Fruit fly (Drosophila melanogaster): ENCODE measurements around the gene CG13877.
A peak's percentile ranks its signal among the peaks of the same experiment; 100 is the strongest.

CG13877 gene

dm6 chr3L:199754-200596 lies 17.9 kb upstream of the CG13877 start, which contains the start of the genes rno and mri (continued):
- no peak for TF ChIP-seq CG17912 (GFP tag; optimal IDR thresholded peaks at IDR 0.05)
- TF ChIP-seq Fer3 (tag; optimal IDR thresholded peaks at IDR 0.05), result peak; percentile 75
- no peak for TF ChIP-seq pros (GFP tag; optimal IDR thresholded peaks at IDR 0.05)
- TF ChIP-seq zfh2 (GFP tag; optimal IDR thresholded peaks at IDR 0.05), result peak; percentile 61
- peak; percentile 92 for TF ChIP-seq CG6791 (GFP tag; IDR thresholded peaks at IDR 0.05; ENCODE audit: partially characterized antibody)
- TF ChIP-seq sisA (GFP tag; IDR thresholded peaks at IDR 0.05), result peak; percentile 64; the same call in 1 of the 2 replicates
- peak; percentile 44 for TF ChIP-seq CG18619 (GFP tag; optimal IDR thresholded peaks at IDR 0.05)
- no peak for TF ChIP-seq grn (GFP tag; optimal IDR thresholded peaks at IDR 0.05)
- peak; percentile 14 for TF ChIP-seq CG6813 (GFP tag; optimal IDR thresholded peaks at IDR 0.05)
- peak; percentile 71 for TF ChIP-seq CG15601 (tag; optimal IDR thresholded peaks at IDR 0.05)
- TF ChIP-seq Dfd (GFP tag; optimal IDR thresholded peaks at IDR 0.05), result no peak
- peak; percentile 54; the same call in 1 of the 3 replicates for TF ChIP-seq gce (GFP tag; IDR thresholded peaks at IDR 0.05)
- TF ChIP-seq crc (GFP tag; optimal IDR thresholded peaks at IDR 0.05), result no peak
- peak; percentile 43 for TF ChIP-seq CG15514 (GFP tag; optimal IDR thresholded peaks at IDR 0.05)
- peak; percentile 58 for TF ChIP-seq tin (GFP tag; optimal IDR thresholded peaks at IDR 0.05)
- peak; percentile 71 for TF ChIP-seq CG15696 (tag; optimal IDR thresholded peaks at IDR 0.05)
- no peak for TF ChIP-seq gcm2 (GFP tag; optimal IDR thresholded peaks at IDR 0.05)
- TF ChIP-seq chinmo (GFP tag; IDR thresholded peaks at IDR 0.05; ENCODE audit: partially characterized antibody), result peak; percentile 85; the same call in 2 of the 4 replicates
- TF ChIP-seq Mes4 (GFP tag; optimal IDR thresholded peaks at IDR 0.05), result no peak
- peak; percentile 37 for TF ChIP-seq run (tag; optimal IDR thresholded peaks at IDR 0.05)
- TF ChIP-seq Hr3 (GFP tag; optimal IDR thresholded peaks at IDR 0.05), result peak; percentile 80
- peak; percentile 77 for TF ChIP-seq grau (tag; optimal IDR thresholded peaks at IDR 0.05)
- peak; percentile 68 for TF ChIP-seq CG2678 (tag; optimal IDR thresholded peaks at IDR 0.05)
- no peak for TF ChIP-seq danr (GFP tag; IDR thresholded peaks at IDR 0.05)
- TF ChIP-seq sd (tag; optimal IDR thresholded peaks at IDR 0.05), result peak; percentile 30
- peak; percentile 81 for TF ChIP-seq dysf (GFP tag; IDR thresholded peaks at IDR 0.05)
- TF ChIP-seq Stat92E (GFP tag; optimal IDR thresholded peaks at IDR 0.05), result no peak
- peak; percentile 93 for TF ChIP-seq MESR4 (GFP tag; optimal IDR thresholded peaks at IDR 0.05)
- TF ChIP-seq HLHmδ (GFP tag; optimal IDR thresholded peaks at IDR 0.05), result no peak
- TF ChIP-seq sens-2 (GFP tag; IDR thresholded peaks at IDR 0.05), result peak; percentile 35; the same call in 1 of the 2 replicates
- no peak for TF ChIP-seq z (GFP tag; IDR thresholded peaks at IDR 0.05)
- peak; percentile 67 for TF ChIP-seq CG2120 (GFP tag; optimal IDR thresholded peaks at IDR 0.05)
- no peak for TF ChIP-seq bigmax (GFP tag; optimal IDR thresholded peaks at IDR 0.05)
- no peak for TF ChIP-seq repo (GFP tag; optimal IDR thresholded peaks at IDR 0.05)
- TF ChIP-seq Sox102F (GFP tag; optimal IDR thresholded peaks at IDR 0.05), result peak; percentile 79
- no peak for TF ChIP-seq fu2 (GFP tag; optimal IDR thresholded peaks at IDR 0.05)
- TF ChIP-seq jumu (GFP tag; optimal IDR thresholded peaks at IDR 0.05), result no peak
- TF ChIP-seq CG14014 (GFP tag; IDR thresholded peaks at IDR 0.05), result peak; percentile 57; the same call in 1 of the 2 replicates
- TF ChIP-seq unpg (GFP tag; optimal IDR thresholded peaks at IDR 0.05), result peak; percentile 67
- peak; percentile 47; the same call in 1 of the 2 replicates for TF ChIP-seq Drgx (GFP tag; IDR thresholded peaks at IDR 0.05)
- no peak for TF ChIP-seq wdn (GFP tag; IDR thresholded peaks at IDR 0.05)
- no peak for TF ChIP-seq Jarid2 (GFP tag; optimal IDR thresholded peaks at IDR 0.05)
- TF ChIP-seq CG4730 (GFP tag; IDR thresholded peaks at IDR 0.05), result peak; percentile 72
- no peak for TF ChIP-seq sr (GFP tag; IDR thresholded peaks at IDR 0.05)
- peak; percentile 48 for TF ChIP-seq CG9437 (GFP tag; optimal IDR thresholded peaks at IDR 0.05)
- no peak for TF ChIP-seq CG2202 (tag; optimal IDR thresholded peaks at IDR 0.05)
- TF ChIP-seq CG9727 (GFP tag; optimal IDR thresholded peaks at IDR 0.05), result peak; percentile 83
- no peak for TF ChIP-seq Side (GFP tag; optimal IDR thresholded peaks at IDR 0.05)
- TF ChIP-seq Bdp1 (GFP tag; optimal IDR thresholded peaks at IDR 0.05), result no peak
